Worm (Caenorhabditis elegans) whole organism, mixed stage, embryonic: ENCODE measurements around the gene skr-20.
A peak's percentile ranks its signal among the peaks of the same experiment; 100 is the strongest.

Experiments used
- bed-3 ChIP-seq: fragments of 200-800 bp; sonication (Bioruptor generic); optimal IDR thresholded peaks from 3 replicates; lab custom pipeline; 2018; ENCODE audit warnings: mild to moderate bottlenecking, missing genetic modification characterization, moderate library complexity, missing compliant biosample characterization
- blmp-1 ChIP-seq: fragments of 150-350 bp; optimal IDR thresholded peaks from 2 replicates; lab custom pipeline; 2014; ENCODE audit warnings: missing biosample characterization, missing genetic modification characterization
- ceh-43 ChIP-seq: fragments of 200-800 bp; sonication (Bioruptor generic); optimal IDR thresholded peaks from 2 replicates; lab custom pipeline; 2018; ENCODE audit warnings: mild to moderate bottlenecking, missing genetic modification characterization, moderate library complexity, missing compliant biosample characterization
- ces-1 ChIP-seq: fragments of 150-350 bp; optimal IDR thresholded peaks from 2 replicates; lab custom pipeline; 2014; ENCODE audit warnings: missing biosample characterization, missing genetic modification reagents, missing genetic modification characterization
- cnd-1 ChIP-seq: fragments of 200-800 bp; sonication (Bioruptor generic); optimal IDR thresholded peaks from 2 replicates; lab custom pipeline; 2018; ENCODE audit warnings: mild to moderate bottlenecking, missing genetic modification characterization, missing compliant biosample characterization
- drap-1 ChIP-seq: fragments of 200-800 bp; sonication (Bioruptor generic); optimal IDR thresholded peaks from 3 replicates; lab custom pipeline; 2018; ENCODE audit warnings: mild to moderate bottlenecking, missing genetic modification characterization, missing compliant biosample characterization
- elt-3 ChIP-seq: fragments of 150-350 bp; optimal IDR thresholded peaks from 2 replicates; lab custom pipeline; 2014; ENCODE audit warnings: missing biosample characterization, missing genetic modification characterization
- ham-2 ChIP-seq: fragments of 200-800 bp; sonication (Bioruptor generic); optimal IDR thresholded peaks from 2 replicates; lab custom pipeline; 2018; ENCODE audit warnings: mild to moderate bottlenecking, missing genetic modification characterization, missing compliant biosample characterization
- hlh-1 ChIP-seq: fragments of 150-350 bp; optimal IDR thresholded peaks from 2 replicates; lab custom pipeline; 2014; ENCODE audit warnings: missing biosample characterization, missing genetic modification reagents, missing genetic modification characterization
- lin-32 ChIP-seq: fragments of 200-800 bp; sonication (Bioruptor generic); optimal IDR thresholded peaks from 2 replicates; lab custom pipeline; 2018; ENCODE audit warnings: mild to moderate bottlenecking, missing genetic modification characterization, missing compliant biosample characterization
- lsy-2 ChIP-seq: fragments of 150-350 bp; optimal IDR thresholded peaks from 2 replicates; lab custom pipeline; 2014; ENCODE audit warnings: missing biosample characterization, missing genetic modification characterization
- mep-1 ChIP-seq: fragments of 150-350 bp; optimal IDR thresholded peaks from 2 replicates; lab custom pipeline; 2017; ENCODE audit warnings: missing biosample characterization, missing genetic modification reagents, missing genetic modification characterization, inconsistent platforms
- mls-2 ChIP-seq: sonication (generic microtip); optimal IDR thresholded peaks from 2 replicates; lab custom pipeline; 2016; ENCODE audit warnings: mild to moderate bottlenecking, missing genetic modification characterization, moderate library complexity, missing compliant biosample characterization
- nhr-12 ChIP-seq: fragments of 150-350 bp; optimal IDR thresholded peaks from 2 replicates; lab custom pipeline; 2014; ENCODE audit warnings: missing biosample characterization, missing genetic modification characterization
- nhr-2 ChIP-seq: fragments of 150-350 bp; optimal IDR thresholded peaks from 2 replicates; lab custom pipeline; 2014; ENCODE audit warnings: missing biosample characterization, missing genetic modification characterization
- nhr-237 ChIP-seq: fragments of 150-350 bp; optimal IDR thresholded peaks from 2 replicates; lab custom pipeline; 2014; ENCODE audit warnings: missing biosample characterization, missing genetic modification characterization
- nhr-28 ChIP-seq: fragments of 150-350 bp; optimal IDR thresholded peaks from 2 replicates; lab custom pipeline; 2014; ENCODE audit warnings: missing biosample characterization, missing genetic modification characterization
- pha-4 ChIP-seq: fragments of 150-350 bp; optimal IDR thresholded peaks from 2 replicates; lab custom pipeline; 2018; ENCODE audit warnings: missing biosample characterization, missing genetic modification reagents, missing genetic modification characterization
- sptf-1 ChIP-seq: sonication (generic microtip); optimal IDR thresholded peaks from 2 replicates; lab custom pipeline; 2017; ENCODE audit warnings: mild to moderate bottlenecking, missing genetic modification characterization, moderate library complexity, missing compliant biosample characterization
- tbx-8 ChIP-seq: fragments of 200-800 bp; sonication (Bioruptor generic); optimal IDR thresholded peaks from 2 replicates; lab custom pipeline; 2018; ENCODE audit warnings: mild to moderate bottlenecking, missing genetic modification characterization, moderate library complexity, missing compliant biosample characterization
- unc-120 ChIP-seq: sonication (generic microtip); optimal IDR thresholded peaks from 2 replicates; lab custom pipeline; 2017; ENCODE audit warnings: missing genetic modification characterization, missing compliant biosample characterization; ENCODE audit not compliant: poor library complexity, severe bottlenecking
- unc-39 ChIP-seq: fragments of 150-350 bp; optimal IDR thresholded peaks from 2 replicates; lab custom pipeline; 2014; ENCODE audit warnings: missing biosample characterization, missing genetic modification characterization
- unc-62 ChIP-seq: fragments of 150-350 bp; optimal IDR thresholded peaks from 2 replicates; lab custom pipeline; 2014; ENCODE audit warnings: missing biosample characterization, missing genetic modification reagents, missing genetic modification characterization
- zip-8 ChIP-seq: fragments of 150-350 bp; optimal IDR thresholded peaks from 2 replicates; lab custom pipeline; 2014; ENCODE audit warnings: missing biosample characterization, missing genetic modification characterization
- ztf-11 ChIP-seq: fragments of 150-350 bp; optimal IDR thresholded peaks from 2 replicates; lab custom pipeline; 2014; ENCODE audit warnings: missing biosample characterization, missing genetic modification characterization

skr-20 gene

ce11 chrX:13225111-13225905 is 2.0 kb upstream of the skr-20 start:
- TF ChIP-seq nhr-237 (tag; lab: Kevin White, UChicago) (no peak), unc-39 (tag; lab: Kevin White, UChicago) (no peak), lin-32 (GFP tag; lab: Kevin White, UChicago) (peak; percentile 55), mep-1 (tag; lab: Kevin White, UChicago) (peak; percentile 2), unc-62 (GFP tag; lab: Kevin White, UChicago) (peak; percentile 64), cnd-1 (tag; lab: Kevin White, UChicago) (peak; percentile 29)
- TF ChIP-seq, all 35 proteins: peak for 4

DNA sequence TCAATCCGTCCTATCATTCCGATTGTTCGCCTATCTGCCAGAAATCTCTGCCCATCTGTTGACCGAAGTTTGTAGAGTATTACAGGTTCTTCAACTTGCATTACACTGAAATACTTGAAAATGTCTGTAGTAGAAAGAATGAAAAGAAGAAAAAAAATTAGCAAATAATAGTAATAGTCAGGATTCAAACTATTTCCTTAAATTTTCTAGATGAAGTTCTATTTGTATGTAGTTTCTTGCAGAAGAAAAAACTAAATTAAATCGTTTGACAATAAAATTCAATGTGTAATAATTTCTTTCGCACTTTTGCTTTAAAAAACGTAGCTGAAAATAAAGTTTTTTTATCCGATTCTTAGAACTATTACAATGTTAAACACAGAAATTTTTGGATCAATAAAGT is 1.3 kb upstream of the skr-20 start, which contains the start of gene skr-19:
TSS of gene skr-19 (minus strand) at position 101 of the 400 bp plus-strand sequence.
- TF ChIP-seq zip-8 (tag; lab: Kevin White, UChicago), result no peak
- TF ChIP-seq drap-1 (GFP tag; lab: Kevin White, UChicago), result no peak
- TF ChIP-seq lin-32 (GFP tag; lab: Kevin White, UChicago), result no peak
- TF ChIP-seq ceh-43 (GFP tag; lab: Kevin White, UChicago), result no peak
- no peak for TF ChIP-seq ztf-11 (tag; lab: Kevin White, UChicago)
- no peak for TF ChIP-seq blmp-1
- no peak for TF ChIP-seq ham-2 (GFP tag; lab: Kevin White, UChicago)
- no peak for TF ChIP-seq nhr-28 (tag; lab: Kevin White, UChicago)
- TF ChIP-seq sptf-1 (tag; lab: Kevin White, UChicago), result no peak
- TF ChIP-seq cnd-1 (tag; lab: Kevin White, UChicago), result no peak
- TF ChIP-seq elt-3, result no peak
- TF ChIP-seq bed-3 (GFP tag; lab: Kevin White, UChicago), result no peak
- TF ChIP-seq lsy-2 (tag; lab: Kevin White, UChicago), result no peak
- TF ChIP-seq, all 35 proteins: peak for 0

- TF ChIP-seq nhr-2 (tag; lab: Kevin White, UChicago) (peak; percentile 14), hlh-1 (tag; lab: Kevin White, UChicago) (peak; percentile 51), pha-4 (no peak), unc-62 (GFP tag; lab: Kevin White, UChicago) (no peak), mep-1 (tag; lab: Kevin White, UChicago) (peak; percentile 37), cnd-1 (tag; lab: Kevin White, UChicago) (peak; percentile 84), lin-32 (GFP tag; lab: Kevin White, UChicago) (peak; percentile 80), nhr-237 (tag; lab: Kevin White, UChicago) (no peak), ceh-43 (GFP tag; lab: Kevin White, UChicago) (no peak)
Measured at ce11 chrX:13221357-13221756, 2.0 kb downstream of the skr-20 start, which contains the start of gene asp-4. TSS of gene asp-4 (minus strand) at chrX:13221462.

DNA sequence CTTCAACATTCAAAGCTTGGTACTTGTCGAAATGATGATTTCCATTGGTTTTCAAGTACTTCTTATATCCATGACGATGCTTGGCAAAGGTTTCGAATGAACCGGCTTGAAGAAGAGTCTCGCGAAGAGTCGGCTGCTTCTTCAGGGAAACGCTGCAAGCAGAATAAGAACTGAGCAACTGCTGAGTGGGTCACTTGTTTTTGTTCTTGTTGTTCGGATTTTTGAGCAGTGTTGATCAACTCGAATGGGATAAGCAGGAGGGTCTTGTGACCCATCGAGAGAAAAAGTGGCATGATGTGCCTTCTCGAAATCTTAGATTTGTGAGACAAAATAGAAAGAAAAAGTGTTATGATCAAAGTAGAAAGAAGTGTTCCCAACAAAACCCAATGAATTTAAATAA is 2.7 kb downstream of the skr-20 start:
- TF ChIP-seq zip-8 (tag; lab: Kevin White, UChicago) (no peak), hlh-1 (tag; lab: Kevin White, UChicago) (peak; percentile 4)

ce11 chrX:13217940-13218339 is 5.4 kb downstream of the skr-20 start:
- TF ChIP-seq pha-4 (no peak), unc-62 (GFP tag; lab: Kevin White, UChicago) (no peak), drap-1 (GFP tag; lab: Kevin White, UChicago) (no peak)

DNA sequence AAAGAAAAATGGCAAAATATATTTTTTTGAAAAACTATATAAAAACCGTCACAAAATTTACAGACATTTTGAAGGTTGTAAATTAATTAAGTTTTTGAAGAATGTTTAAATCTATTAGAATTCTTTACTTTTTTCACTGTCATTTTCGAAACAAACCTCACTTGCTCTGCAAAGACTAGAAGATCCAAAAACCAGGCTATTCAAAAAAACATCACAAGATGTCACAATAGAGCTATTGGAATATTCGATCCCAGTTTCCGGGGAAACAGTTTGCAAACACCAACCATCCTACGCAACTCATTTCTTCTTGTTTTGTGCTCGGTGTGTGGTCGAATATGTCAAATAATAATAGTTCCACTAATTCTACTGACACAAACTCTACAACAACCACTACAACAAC is 6.5 kb downstream of the skr-20 start, which contains the start of gene R12H7.4:
TSS of gene R12H7.4 (plus strand) at position 301 of the 400 bp plus-strand sequence.
- TF ChIP-seq mls-2 (tag; lab: Kevin White, UChicago) (no peak), tbx-8 (GFP tag; lab: Kevin White, UChicago) (no peak), nhr-12 (no peak)
- TF ChIP-seq, all 35 proteins: peak for 0

DNA sequence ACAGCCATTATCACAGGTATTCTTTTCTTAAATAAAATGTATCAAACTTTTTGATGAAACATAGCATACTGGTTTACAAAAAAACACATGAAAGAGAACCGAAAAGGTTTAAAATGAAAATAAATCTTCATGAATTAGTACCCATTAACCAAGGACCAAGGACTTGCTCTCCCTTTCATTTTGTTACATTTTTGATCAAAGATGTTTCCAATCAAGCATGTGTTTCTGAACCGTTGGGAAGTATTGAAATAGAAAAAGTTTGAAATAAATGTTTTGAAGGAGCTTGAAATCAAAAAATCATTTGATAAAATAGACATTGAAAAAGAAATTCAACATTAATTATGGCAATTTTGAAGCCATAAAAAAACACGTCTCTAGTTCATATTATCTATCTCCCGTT is 10.8 kb downstream of the skr-20 start:
- TF ChIP-seq unc-62 (GFP tag; lab: Kevin White, UChicago), result no peak

ce11 chrX:13210478-13210877 is 12.9 kb downstream of the skr-20 start:
- TF ChIP-seq ces-1 (GFP tag; lab: Kevin White, UChicago), result peak; percentile 40
- TF ChIP-seq unc-120, result peak; percentile 16
- no peak for TF ChIP-seq nhr-2 (tag; lab: Kevin White, UChicago)
